Fruit fly (Drosophila melanogaster) whole organism, embryonic: ENCODE measurements around the gene Ids.

ENCODE experiments used
- Asciz ChIP-seq: fragments of 200-800 bp; sonication (Bioruptor generic); optimal IDR thresholded peaks from 2 replicates; lab custom pipeline; 2017; ENCODE audit warnings: missing biosample characterization, mild to moderate bottlenecking, missing genetic modification characterization, missing genetic modification reagents
- Bdp1 ChIP-seq: fragments of 200-800 bp; sonication (Bioruptor generic); optimal IDR thresholded peaks from 3 replicates; lab custom pipeline; 2016; ENCODE audit warnings: missing biosample characterization, missing genetic modification characterization
- CG10431 ChIP-seq: fragments of 200-800 bp; sonication (Bioruptor generic); optimal IDR thresholded peaks from 3 replicates; lab custom pipeline; 2018; ENCODE audit warnings: missing biosample characterization, mild to moderate bottlenecking, missing genetic modification characterization
- CG11504 ChIP-seq: fragments of 200-800 bp; sonication (Bioruptor generic); optimal IDR thresholded peaks from 3 replicates; lab custom pipeline; 2019; ENCODE audit warnings: missing biosample characterization, mild to moderate bottlenecking, missing genetic modification characterization, moderate library complexity
- CG11695 ChIP-seq: fragments of 200-800 bp; sonication (Bioruptor generic); IDR thresholded peaks from 3 replicates; pipeline ENCODE4 v1.3.6; 2022; ENCODE audit warnings: missing biosample characterization, missing genetic modification characterization
- CG11696 ChIP-seq: fragments of 200-800 bp; sonication (Bioruptor generic); IDR thresholded peaks from 2 replicates; pipeline ENCODE4 v1.3.6; 2022; ENCODE audit warnings: missing biosample characterization, missing genetic modification characterization
- CG14667 ChIP-seq: fragments of 200-800 bp; sonication (Bioruptor generic); IDR thresholded peaks from 2 replicates; pipeline ENCODE4 v1.3.6; 2022; ENCODE audit warnings: missing biosample characterization, missing genetic modification characterization
- CG17385 ChIP-seq: fragments of 200-800 bp; sonication (Bioruptor generic); optimal IDR thresholded peaks from 3 replicates; lab custom pipeline; 2018; ENCODE audit warnings: missing biosample characterization, mild to moderate bottlenecking, missing genetic modification characterization
- CG2199 ChIP-seq: fragments of 200-800 bp; sonication (Bioruptor generic); IDR thresholded peaks from 3 replicates; pipeline ENCODE4 v1.3.6; 2022; ENCODE audit warnings: missing biosample characterization, missing genetic modification characterization
- CG31224 ChIP-seq: fragments of 200-800 bp; sonication (Bioruptor generic); IDR thresholded peaks from 2 replicates; pipeline ENCODE4 v1.3.6; 2022; ENCODE audit warnings: missing biosample characterization, missing genetic modification characterization
- CG42726 ChIP-seq: fragments of 200-800 bp; sonication (Bioruptor generic); IDR thresholded peaks from 2 replicates; pipeline ENCODE4 v1.3.6; 2022; ENCODE audit warnings: missing biosample characterization, missing genetic modification characterization; ENCODE audit not compliant: partially characterized antibody
- CG7357 ChIP-seq: fragments of 200-800 bp; sonication (Bioruptor generic); IDR thresholded peaks from 3 replicates; pipeline ENCODE4 v1.3.6; 2022; ENCODE audit warnings: missing biosample characterization, missing genetic modification characterization
- CG8089 ChIP-seq: fragments of 200-800 bp; sonication (Bioruptor generic); optimal IDR thresholded peaks from 3 replicates; lab custom pipeline; 2016; ENCODE audit warnings: missing biosample characterization, missing genetic modification characterization
- CG9437 ChIP-seq: fragments of 200-800 bp; sonication (Bioruptor generic); optimal IDR thresholded peaks from 2 replicates; lab custom pipeline; 2018; ENCODE audit warnings: missing biosample characterization, mild to moderate bottlenecking, missing genetic modification characterization
- D19A ChIP-seq: fragments of 200-800 bp; optimal IDR thresholded peaks from 3 replicates; lab custom pipeline; 2019; ENCODE audit warnings: missing biosample characterization, mild to moderate bottlenecking, missing genetic modification characterization, moderate library complexity
- Dbx ChIP-seq: fragments of 200-800 bp; sonication (Bioruptor generic); IDR thresholded peaks from 3 replicates; pipeline ENCODE4 v1.3.6; 2022; ENCODE audit warnings: missing biosample characterization, missing genetic modification characterization
- Dek ChIP-seq: fragments of 200-800 bp; sonication (Bioruptor generic); optimal IDR thresholded peaks from 3 replicates; lab custom pipeline; 2019; ENCODE audit warnings: missing biosample characterization, mild to moderate bottlenecking, missing genetic modification characterization, moderate library complexity
- Fer2 ChIP-seq: fragments of 200-800 bp; sonication (Bioruptor generic); optimal IDR thresholded peaks from 2 replicates; lab custom pipeline; 2018; ENCODE audit warnings: missing biosample characterization, mild to moderate bottlenecking, missing genetic modification characterization, moderate library complexity
- GATAe ChIP-seq: fragments of 200-800 bp; sonication (Bioruptor generic); conservative IDR thresholded peaks from 2 replicates; pipeline ENCODE4 v1.3.6; 2022; ENCODE audit warnings: missing biosample characterization, missing genetic modification characterization
- Hey ChIP-seq: fragments of 200-800 bp; sonication (Bioruptor generic); optimal IDR thresholded peaks from 3 replicates; lab custom pipeline; 2018; ENCODE audit warnings: missing biosample characterization, mild to moderate bottlenecking, missing genetic modification characterization
- Hr51 ChIP-seq, 2 experiments: fragments of 200-800 bp; sonication (Bioruptor generic); optimal IDR thresholded peaks; 2 replicates in 1 of 2; 3 replicates in 1 of 2; lab custom pipeline; 2016 to 2018; ENCODE audit warnings: missing biosample characterization in 2 of 2, missing genetic modification characterization in 2 of 2, mild to moderate bottlenecking in 1 of 2, moderate library complexity in 1 of 2
- Neu2 ChIP-seq: fragments of 200-800 bp; sonication (Bioruptor generic); optimal IDR thresholded peaks from 3 replicates; lab custom pipeline; 2016; ENCODE audit warnings: missing biosample characterization, missing genetic modification characterization, borderline replicate concordance
- Nf-YC ChIP-seq: fragments of 200-800 bp; optimal IDR thresholded peaks from 3 replicates; lab custom pipeline; 2019; ENCODE audit warnings: missing biosample characterization, mild to moderate bottlenecking, missing genetic modification characterization, moderate library complexity
- Oaz ChIP-seq: fragments of 200-800 bp; sonication (Bioruptor generic); IDR thresholded peaks from 2 replicates; pipeline ENCODE4 v1.3.6; 2022; ENCODE audit warnings: missing biosample characterization, missing genetic modification characterization
- Opbp ChIP-seq: fragments of 200-800 bp; sonication (Bioruptor generic); IDR thresholded peaks from 3 replicates; pipeline ENCODE4 v1.3.6; 2022; ENCODE audit warnings: missing biosample characterization, missing genetic modification characterization; ENCODE audit not compliant: partially characterized antibody
- Pdp1 ChIP-seq, 2 experiments: fragments of 200-800 bp; sonication (Bioruptor generic); optimal IDR thresholded peaks; 3 replicates each; lab custom pipeline; 2016; ENCODE audit warnings: missing biosample characterization in 2 of 2, missing genetic modification characterization in 2 of 2, mild to moderate bottlenecking in 1 of 2, moderate library complexity in 1 of 2
- Stat92E ChIP-seq, 3 experiments: fragments of >200 bp in 2 of 3; fragments of 200-800 bp in 1 of 3; sonication (Bioruptor generic) in 1 of 3; optimal IDR thresholded peaks; 2 replicates each; lab custom pipeline; 2017 to 2019; ENCODE audit warnings: missing biosample characterization in 3 of 3, missing genetic modification characterization in 3 of 3, mild to moderate bottlenecking in 1 of 3, moderate library complexity in 1 of 3
- Xbp1 ChIP-seq: fragments of 200-800 bp; sonication (Bioruptor generic); optimal IDR thresholded peaks from 3 replicates; lab custom pipeline; 2016; ENCODE audit warnings: missing biosample characterization, mild to moderate bottlenecking, missing genetic modification characterization
- ase ChIP-seq: fragments of 200-800 bp; sonication (Bioruptor generic); IDR thresholded peaks from 3 replicates; pipeline ENCODE4 v1.3.6; 2022; ENCODE audit warnings: missing biosample characterization, missing genetic modification characterization
- bcd ChIP-seq: fragments of 200-800 bp; sonication (Bioruptor generic); optimal IDR thresholded peaks from 2 replicates; lab custom pipeline; 2017; ENCODE audit warnings: missing biosample characterization, mild to moderate bottlenecking, missing genetic modification characterization
- crp ChIP-seq, 2 experiments: fragments of 200-800 bp; sonication (Bioruptor generic); optimal IDR thresholded peaks; 2 replicates in 1 of 2; 3 replicates in 1 of 2; lab custom pipeline; 2017; ENCODE audit warnings: missing biosample characterization in 2 of 2, missing genetic modification characterization in 2 of 2, mild to moderate bottlenecking in 1 of 2, moderate library complexity in 1 of 2
- da ChIP-seq: fragments of 200-800 bp; sonication (Bioruptor generic); optimal IDR thresholded peaks from 2 replicates; lab custom pipeline; 2016; ENCODE audit warnings: missing biosample characterization, missing genetic modification characterization
- gem ChIP-seq: fragments of 200-800 bp; sonication (Bioruptor generic); optimal IDR thresholded peaks from 2 replicates; lab custom pipeline; 2019; ENCODE audit warnings: missing biosample characterization, mild to moderate bottlenecking, missing genetic modification characterization, moderate library complexity
- gfzf ChIP-seq: fragments of 200-800 bp; sonication (Bioruptor generic); optimal IDR thresholded peaks from 2 replicates; lab custom pipeline; 2016; ENCODE audit warnings: missing biosample characterization, mild to moderate bottlenecking, missing genetic modification characterization, moderate library complexity
- kay ChIP-seq: fragments of 200-800 bp; sonication (Bioruptor generic); optimal IDR thresholded peaks from 2 replicates; lab custom pipeline; 2016; ENCODE audit warnings: missing biosample characterization, missing genetic modification characterization
- nom ChIP-seq: fragments of 200-800 bp; sonication (Bioruptor generic); optimal IDR thresholded peaks from 2 replicates; lab custom pipeline; 2017; ENCODE audit warnings: missing biosample characterization, missing genetic modification characterization, mild to moderate bottlenecking, moderate library complexity, missing genetic modification reagents
- sc ChIP-seq, 3 experiments: fragments of >200 bp in 2 of 3; fragments of 200-800 bp in 1 of 3; sonication (Bioruptor generic) in 1 of 3; optimal IDR thresholded peaks; 2 replicates in 2 of 3; 3 replicates in 1 of 3; lab custom pipeline; 2017; ENCODE audit warnings: mild to moderate bottlenecking in 1 of 3, missing biosample characterization in 1 of 3, missing genetic modification characterization in 1 of 3, missing genetic modification reagents in 1 of 3
- scrt ChIP-seq: fragments of 200-800 bp; sonication (Bioruptor generic); optimal IDR thresholded peaks from 2 replicates; lab custom pipeline; 2018; ENCODE audit warnings: missing biosample characterization, mild to moderate bottlenecking, missing genetic modification characterization, moderate library complexity
- sd ChIP-seq: fragments of 200-800 bp; sonication (Bioruptor generic); optimal IDR thresholded peaks from 3 replicates; lab custom pipeline; 2018; ENCODE audit warnings: missing biosample characterization, mild to moderate bottlenecking, missing genetic modification characterization, moderate library complexity
- slbo ChIP-seq: fragments of 200-800 bp; sonication (Bioruptor generic); IDR thresholded peaks from 2 replicates; pipeline ENCODE4 v1.3.6; 2022; ENCODE audit warnings: missing biosample characterization, missing genetic modification characterization
- sqz ChIP-seq: fragments of 200-800 bp; sonication (Bioruptor generic); optimal IDR thresholded peaks from 3 replicates; lab custom pipeline; 2018; ENCODE audit warnings: missing biosample characterization, mild to moderate bottlenecking, missing genetic modification characterization
- twi ChIP-seq: fragments of 200-800 bp; optimal IDR thresholded peaks from 2 replicates; lab custom pipeline; 2019; ENCODE audit warnings: missing biosample characterization, mild to moderate bottlenecking, missing genetic modification characterization, moderate library complexity
- usp ChIP-seq: fragments of >200 bp; optimal IDR thresholded peaks from 2 replicates; lab custom pipeline; 2017; ENCODE audit warnings: missing biosample characterization, missing genetic modification characterization
- wor ChIP-seq: fragments of 200-800 bp; sonication (Bioruptor generic); IDR thresholded peaks from 2 replicates; pipeline ENCODE4 v1.3.6; 2022; ENCODE audit warnings: missing biosample characterization, missing genetic modification characterization
- z ChIP-seq: fragments of 200-800 bp; sonication (Bioruptor generic); IDR thresholded peaks from 3 replicates; pipeline ENCODE4 v1.3.6; 2022; ENCODE audit warnings: missing biosample characterization, missing genetic modification characterization

Ids gene

dm6 chr3L:3417759-3418158 lies 39.7 kb downstream of the Ids start (continued):
- TF ChIP-seq CG7357 (GFP tag; lab: Robert Waterston, UW) (no peak), Xbp1 (GFP tag; lab: Kevin White, UChicago) (no peak), Dek (tag; lab: Kevin White, UChicago) (no peak), CG11504 (tag; lab: Kevin White, UChicago) (no peak), Hey (tag; lab: Kevin White, UChicago) (no peak), ase (GFP tag; lab: Robert Waterston, UW) (no peak), D19A (tag; lab: Kevin White, UChicago) (peak; percentile 19), CG10431 (no peak), CG17385 (GFP tag; lab: Kevin White, UChicago) (no peak), Neu2 (GFP tag; lab: Kevin White, UChicago) (no peak), CG42726 (GFP tag; lab: Robert Waterston, UW) (peak; percentile 49; the same call in 1 of the 2 replicates), crp (GFP tag; optimal IDR thresholded peaks at IDR 0.05; lab: Kevin White, UChicago) (no peak), kay (GFP tag; lab: Kevin White, UChicago) (no peak), slbo (GFP tag; lab: Robert Waterston, UW) (peak; percentile 22; the same call in 1 of the 2 replicates), bcd (no peak), scrt (peak; percentile 26), sqz (peak; percentile 15)

dm6 chr3L:3418207-3419086 lies 40.4 kb downstream of the Ids start:
- TF ChIP-seq Hr51 (GFP tag; optimal IDR thresholded peaks at IDR 0.05; lab: Kevin White, UChicago): peak; percentile 59 to 78
- TF ChIP-seq CG11695 (GFP tag; lab: Robert Waterston, UW): peak; percentile 80
- peak; percentile 79 for TF ChIP-seq da
- TF ChIP-seq z: peak; percentile 91
- peak; percentile 51 for TF ChIP-seq GATAe (GFP tag; lab: Robert Waterston, UW)
- TF ChIP-seq twi (tag; lab: Kevin White, UChicago): peak; percentile 15
- TF ChIP-seq Bdp1 (GFP tag; lab: Kevin White, UChicago): peak; percentile 41
- peak; percentile 83 for TF ChIP-seq CG2199 (GFP tag; lab: Robert Waterston, UW)
- TF ChIP-seq CG11504 (tag; lab: Kevin White, UChicago): peak; percentile 71
- peak; percentile 39 for TF ChIP-seq CG9437 (GFP tag; lab: Kevin White, UChicago)
- peak; percentile 76 for TF ChIP-seq gem (tag; lab: Kevin White, UChicago)
- peak; percentile 64 for TF ChIP-seq nom (GFP tag; lab: Kevin White, UChicago)
- peak; percentile 69 for TF ChIP-seq CG31224
- TF ChIP-seq CG8089: peak; percentile 44
- 0 out of 2 replicates have a peak, but pooled peaks have one; percentile 66 for TF ChIP-seq CG11696 (GFP tag; lab: Robert Waterston, UW)
- no peak for TF ChIP-seq gfzf
- TF ChIP-seq Asciz (GFP tag; lab: Kevin White, UChicago): peak; percentile 31
- peak; percentile 71 for TF ChIP-seq wor (GFP tag; lab: Robert Waterston, UW)
- TF ChIP-seq Stat92E (GFP tag; optimal IDR thresholded peaks at IDR 0.05; lab: Kevin White, UChicago): no peak
- TF ChIP-seq Dbx: peak; percentile 83
- peak; percentile 97 for TF ChIP-seq sd (tag; lab: Kevin White, UChicago)
- TF ChIP-seq kay (GFP tag; lab: Kevin White, UChicago): peak; percentile 62
- TF ChIP-seq usp (GFP tag; lab: Kevin White, UChicago): no peak
- TF ChIP-seq sc (optimal IDR thresholded peaks at IDR 0.05; lab: Kevin White, UChicago): no peak
- TF ChIP-seq sc (GFP tag; optimal IDR thresholded peaks at IDR 0.05; lab: Kevin White, UChicago): peak; percentile 8
- peak; percentile 58 for TF ChIP-seq Oaz (GFP tag; lab: Robert Waterston, UW)
- TF ChIP-seq slbo (GFP tag; lab: Robert Waterston, UW): peak; percentile 87
- peak; percentile 43 to 52 for TF ChIP-seq Pdp1 (GFP tag; optimal IDR thresholded peaks at IDR 0.05; lab: Kevin White, UChicago)
- peak; percentile 69 for TF ChIP-seq Nf-YC (tag; lab: Kevin White, UChicago)
- peak; percentile 68 for TF ChIP-seq Fer2 (tag; lab: Kevin White, UChicago)
- TF ChIP-seq Opbp (GFP tag; lab: Robert Waterston, UW): peak; percentile 30; the same call in 1 of the 3 replicates
- peak; percentile 74; the same call in 1 of the 2 replicates for TF ChIP-seq CG14667 (GFP tag; lab: Robert Waterston, UW)
